Worm (Caenorhabditis elegans) whole organism, early embryonic: ENCODE measurements around the gene dct-11.

ENCODE experiments used
- F13C5.2 ChIP-seq: sonication (generic microtip); optimal IDR thresholded peaks from 2 replicates; lab custom pipeline; 2017; ENCODE audit warnings: mild to moderate bottlenecking, missing genetic modification characterization, inconsistent platforms, missing compliant biosample characterization
- ama-1 ChIP-seq: fragments of 150-350 bp; optimal IDR thresholded peaks from 2 replicates; lab custom pipeline; 2014
- ceh-36 ChIP-seq: sonication (generic microtip); optimal IDR thresholded peaks from 2 replicates; lab custom pipeline; 2016; ENCODE audit warnings: missing genetic modification characterization, inconsistent platforms, missing compliant biosample characterization
- flt-1 ChIP-seq: fragments of 200-800 bp; sonication (Bioruptor generic); IDR thresholded peaks from 2 replicates; pipeline ENCODE4 v1.3.6; 2022; ENCODE audit warnings: missing genetic modification characterization, missing compliant biosample characterization
- hmbx-1 ChIP-seq: sonication (generic microtip); optimal IDR thresholded peaks from 2 replicates; lab custom pipeline; 2016; ENCODE audit warnings: mild to moderate bottlenecking, missing genetic modification characterization, missing compliant biosample characterization
- scrt-1 ChIP-seq: fragments of 200-800 bp; sonication (Bioruptor generic); IDR thresholded peaks from 2 replicates; pipeline ENCODE4 v1.3.6; 2022; ENCODE audit warnings: missing genetic modification characterization, missing compliant biosample characterization
- sea-1 ChIP-seq: fragments of 200-800 bp; sonication (Bioruptor generic); conservative IDR thresholded peaks from 2 replicates; pipeline ENCODE4 v1.3.6; 2022; ENCODE audit warnings: missing genetic modification characterization, missing compliant biosample characterization
- tbx-11 ChIP-seq: fragments of 200-800 bp; sonication (Bioruptor generic); IDR thresholded peaks from 2 replicates; pipeline ENCODE4 v1.3.6; 2022; ENCODE audit warnings: missing genetic modification characterization, missing compliant biosample characterization
- tra-4 ChIP-seq: sonication (generic microtip); optimal IDR thresholded peaks from 2 replicates; lab custom pipeline; 2017; ENCODE audit warnings: missing genetic modification characterization, missing compliant biosample characterization

- TF ChIP-seq ama-1 (no peak), ceh-36 (tag; lab: Kevin White, UChicago) (no peak), F13C5.2 (tag; lab: Kevin White, UChicago) (no peak), tbx-11 (GFP tag; lab: Robert Waterston, UW) (no peak), tra-4 (no peak), scrt-1 (GFP tag; lab: Robert Waterston, UW) (no peak), hmbx-1 (tag; lab: Kevin White, UChicago) (no peak), flt-1 (no peak), sea-1 (GFP tag; lab: Robert Waterston, UW) (no peak)
These were observed 22.8 kb upstream of the dct-11 start, which contains the start of gene ctbp-1 for ce11 chrX:5862408-5862807.
